Worm (Caenorhabditis elegans): ENCODE measurements around the gene glt-6.

glt-6 gene

DNA sequence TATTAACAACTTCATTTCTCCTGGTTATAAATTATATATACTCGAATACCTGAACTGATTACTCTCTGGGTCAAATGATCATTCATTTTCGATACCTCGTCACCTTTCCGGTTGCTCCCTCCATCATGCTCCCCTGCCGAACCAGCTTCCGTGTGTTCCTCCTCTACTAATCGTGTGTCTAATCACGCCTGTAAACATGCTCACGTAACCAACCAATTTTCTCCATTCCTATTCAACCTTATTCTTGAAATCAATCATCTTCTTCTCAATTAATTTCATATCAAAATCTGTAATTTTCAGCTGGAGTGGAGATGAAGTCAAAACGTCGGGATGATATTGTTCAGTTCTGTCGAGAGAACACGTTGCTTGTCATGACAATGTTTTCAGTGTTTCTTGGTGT lies at the start of gene glt-6:
glt-6 (plus strand) TSS at position 301 of the 400 bp plus-strand sequence.
- TF ChIP-seq dmd-4 (tag; optimal IDR thresholded peaks at IDR 0.05) (no peak), sem-4 (tag; optimal IDR thresholded peaks at IDR 0.05) (no peak), Y55F3AM.14 (GFP tag; optimal IDR thresholded peaks at IDR 0.05) (no peak), elt-1 (tag; optimal IDR thresholded peaks at IDR 0.05) (no peak), alr-1 (tag; optimal IDR thresholded peaks at IDR 0.05) (no peak), nhr-21 (tag; optimal IDR thresholded peaks at IDR 0.05) (no peak), ztf-4 (tag; optimal IDR thresholded peaks at IDR 0.05) (no peak), lin-13 (GFP tag; optimal IDR thresholded peaks at IDR 0.05) (no peak), fos-1 (tag; optimal IDR thresholded peaks at IDR 0.05) (no peak), nhr-25 (tag; optimal IDR thresholded peaks at IDR 0.05) (no peak), lsy-2 (tag; optimal IDR thresholded peaks at IDR 0.05) (no peak), nhr-11 (tag; optimal IDR thresholded peaks at IDR 0.05) (no peak), mdl-1 (tag; optimal IDR thresholded peaks at IDR 0.05) (no peak), nhr-12 (tag; optimal IDR thresholded peaks at IDR 0.05) (no peak), lin-39 (tag; optimal IDR thresholded peaks at IDR 0.05) (no peak), unc-62 (GFP tag; optimal IDR thresholded peaks at IDR 0.05) (no peak), F13H6.1 (tag; optimal IDR thresholded peaks at IDR 0.05) (no peak), sma-3 (GFP tag; optimal IDR thresholded peaks at IDR 0.05) (no peak), zag-1 (tag; optimal IDR thresholded peaks at IDR 0.05) (no peak), mbf-1 (tag; optimal IDR thresholded peaks at IDR 0.05) (no peak)

DNA sequence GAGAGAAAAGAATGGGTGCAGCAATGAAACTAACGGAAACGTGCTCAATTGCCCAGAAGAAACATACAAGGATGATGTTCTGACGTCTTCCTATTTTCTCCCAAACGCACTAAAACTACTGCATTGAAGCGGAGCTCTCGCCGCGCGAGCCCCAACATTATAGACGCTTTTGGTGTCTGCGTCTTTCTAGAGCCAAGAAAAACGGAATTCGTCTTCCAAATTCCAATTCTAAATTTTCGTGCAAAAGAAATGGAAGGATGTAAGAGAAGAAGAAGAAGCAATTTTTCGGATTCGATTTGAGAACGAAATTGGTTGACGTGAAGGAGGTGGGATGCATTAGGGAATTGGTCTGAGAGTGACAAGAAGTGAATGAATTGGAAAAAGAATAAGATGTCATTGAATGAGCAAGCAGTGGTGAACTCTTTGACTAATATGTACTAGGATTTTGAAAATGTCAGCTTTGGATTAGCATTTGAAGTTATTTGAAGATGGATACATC lies 49.7 kb upstream of the glt-6 start:
- TF ChIP-seq C34F6.9 (tag; optimal IDR thresholded peaks at IDR 0.05): no peak
- TF ChIP-seq nhr-129 (tag; optimal IDR thresholded peaks at IDR 0.05): peak; percentile 15
- TF ChIP-seq sma-9 (GFP tag; optimal IDR thresholded peaks at IDR 0.05): peak; percentile 6
- no peak for TF ChIP-seq sma-9 (tag; optimal IDR thresholded peaks at IDR 0.05)
- peak; percentile 12 for TF ChIP-seq sem-4 (tag; optimal IDR thresholded peaks at IDR 0.05)
- peak; percentile 69 for TF ChIP-seq unc-55 (GFP tag; optimal IDR thresholded peaks at IDR 0.05)

DNA sequence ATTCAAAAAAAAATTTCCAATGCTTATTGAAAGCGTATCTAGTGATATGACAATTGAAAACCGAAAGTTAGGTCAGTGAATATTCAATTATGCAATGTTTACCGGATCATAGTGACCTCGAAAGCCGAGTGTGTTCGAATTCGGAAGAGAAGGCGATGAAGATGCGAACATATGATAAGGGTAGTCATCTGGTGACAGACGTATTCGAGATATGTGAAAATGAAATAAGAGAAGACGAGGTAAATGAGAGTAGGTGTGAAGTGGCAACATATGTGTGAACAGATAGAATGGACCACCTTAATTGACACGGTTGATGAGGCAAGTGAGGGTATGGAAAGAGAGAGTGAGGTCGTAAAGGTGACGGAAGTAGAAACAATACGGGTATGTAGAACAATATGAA lies 48.5 kb upstream of the glt-6 start:
- TF ChIP-seq sem-4 (tag; optimal IDR thresholded peaks at IDR 0.05) (no peak), nhr-25 (tag; optimal IDR thresholded peaks at IDR 0.05) (no peak), blmp-1 (tag; optimal IDR thresholded peaks at IDR 0.05; ENCODE audit: insufficient read depth) (no peak), ztf-1 (GFP tag; conservative IDR thresholded peaks at IDR 0.05) (no peak), Y55F3AM.14 (GFP tag; optimal IDR thresholded peaks at IDR 0.05) (no peak), nhr-10 (tag; optimal IDR thresholded peaks at IDR 0.05) (no peak), ztf-4 (tag; optimal IDR thresholded peaks at IDR 0.05) (no peak), elt-3 (tag; optimal IDR thresholded peaks at IDR 0.05) (no peak), crh-2 (tag; optimal IDR thresholded peaks at IDR 0.05) (no peak), lin-39 (tag; optimal IDR thresholded peaks at IDR 0.05) (no peak), elt-1 (tag; optimal IDR thresholded peaks at IDR 0.05) (no peak), C34F6.9 (tag; optimal IDR thresholded peaks at IDR 0.05) (no peak), nhr-11 (tag; optimal IDR thresholded peaks at IDR 0.05) (no peak), unc-62 (GFP tag; optimal IDR thresholded peaks at IDR 0.05) (no peak), gmeb-1 (tag; optimal IDR thresholded peaks at IDR 0.05) (no peak), ceh-82 (tag; optimal IDR thresholded peaks at IDR 0.05) (no peak), dmd-4 (tag; optimal IDR thresholded peaks at IDR 0.05) (no peak), ZK546.5 (tag; optimal IDR thresholded peaks at IDR 0.05) (no peak)

DNA sequence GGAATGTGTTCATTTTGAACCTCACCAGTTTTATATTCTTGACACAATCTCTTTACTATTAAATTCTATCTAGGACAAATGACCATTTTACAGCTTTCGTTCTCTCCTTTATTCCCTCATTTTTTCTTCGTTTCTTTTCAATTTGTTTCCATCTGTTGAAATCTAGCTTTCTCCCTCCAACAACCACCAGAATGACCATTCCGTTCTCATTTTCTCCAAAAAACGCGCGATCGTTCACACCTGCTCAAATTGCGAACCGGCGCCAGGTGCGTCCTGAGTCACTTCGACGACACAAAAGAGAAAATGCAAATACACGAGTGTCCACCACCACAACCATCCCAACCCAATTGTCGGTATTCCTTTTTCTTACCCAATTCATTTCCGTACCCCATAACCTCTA lies 47.2 kb upstream of the glt-6 start, which contains the start of gene F13B6.1:
F13B6.1 (plus strand) TSS at position 301 of the 400 bp plus-strand sequence.
- no peak for TF ChIP-seq unc-55 (GFP tag; optimal IDR thresholded peaks at IDR 0.05)
- no peak for TF ChIP-seq mbf-1 (tag; optimal IDR thresholded peaks at IDR 0.05)
- TF ChIP-seq ztf-11 (tag; optimal IDR thresholded peaks at IDR 0.05): no peak
- TF ChIP-seq sma-9 (GFP tag; optimal IDR thresholded peaks at IDR 0.05): no peak
- TF ChIP-seq sma-9 (tag; optimal IDR thresholded peaks at IDR 0.05): no peak
- no peak for TF ChIP-seq crh-2 (tag; optimal IDR thresholded peaks at IDR 0.05)
- no peak for TF ChIP-seq lin-11 (tag; optimal IDR thresholded peaks at IDR 0.05)
- TF ChIP-seq F13H6.1 (tag; optimal IDR thresholded peaks at IDR 0.05): no peak
- no peak for TF ChIP-seq lin-13 (GFP tag; optimal IDR thresholded peaks at IDR 0.05)
- no peak for TF ChIP-seq R02D3.7 (tag; optimal IDR thresholded peaks at IDR 0.05)
- no peak for TF ChIP-seq nhr-129 (tag; optimal IDR thresholded peaks at IDR 0.05)
- TF ChIP-seq sem-4 (tag; optimal IDR thresholded peaks at IDR 0.05): no peak

Measured in whole organism, L2 larva.